Worm (Caenorhabditis elegans) whole organism, late embryonic: ENCODE measurements around the gene C05E11.2.

ENCODE experiments used
- C08G9.2 ChIP-seq: sonication (generic microtip); optimal IDR thresholded peaks from 2 replicates; lab custom pipeline; 2016; ENCODE audit warnings: mild to moderate bottlenecking, missing genetic modification characterization, moderate library complexity, missing compliant biosample characterization
- C38D4.7 ChIP-seq: fragments of 200-800 bp; sonication (Bioruptor generic); optimal IDR thresholded peaks from 2 replicates; lab custom pipeline; 2018; ENCODE audit warnings: mild to moderate bottlenecking, missing genetic modification characterization, moderate library complexity, missing compliant biosample characterization
- K02D7.2 ChIP-seq: sonication (generic microtip); optimal IDR thresholded peaks from 2 replicates; lab custom pipeline; 2017; ENCODE audit warnings: mild to moderate bottlenecking, missing genetic modification characterization, missing compliant biosample characterization
- K09A11.1 ChIP-seq: sonication (generic microtip); optimal IDR thresholded peaks from 2 replicates; lab custom pipeline; 2017; ENCODE audit warnings: antibody characterized with exemption, mild to moderate bottlenecking, missing genetic modification characterization, missing compliant biosample characterization; ENCODE audit not compliant: insufficient read depth
- Y22D7AL.16 ChIP-seq: sonication (generic microtip); optimal IDR thresholded peaks from 2 replicates; lab custom pipeline; 2016; ENCODE audit warnings: missing genetic modification characterization, missing compliant biosample characterization
- ahr-1 ChIP-seq: sonication (generic microtip); optimal IDR thresholded peaks from 2 replicates; lab custom pipeline; 2016; ENCODE audit warnings: missing genetic modification characterization, missing compliant biosample characterization
- ceh-18 ChIP-seq: sonication (generic microtip); optimal IDR thresholded peaks from 2 replicates; lab custom pipeline; 2016; ENCODE audit warnings: missing genetic modification characterization, missing compliant biosample characterization
- ceh-19 ChIP-seq: fragments of 200-800 bp; sonication (Bioruptor generic); optimal IDR thresholded peaks from 2 replicates; lab custom pipeline; 2018; ENCODE audit warnings: mild to moderate bottlenecking, missing genetic modification characterization, missing compliant biosample characterization
- ceh-22 ChIP-seq: sonication (generic microtip); optimal IDR thresholded peaks from 2 replicates; lab custom pipeline; 2017; ENCODE audit warnings: missing biosample characterization, missing genetic modification characterization
- ceh-31 ChIP-seq: sonication (generic microtip); optimal IDR thresholded peaks from 2 replicates; lab custom pipeline; 2016; ENCODE audit warnings: missing genetic modification characterization, missing compliant biosample characterization
- ceh-34 ChIP-seq: sonication (generic microtip); optimal IDR thresholded peaks from 2 replicates; lab custom pipeline; 2016; ENCODE audit warnings: mild to moderate bottlenecking, missing genetic modification characterization, missing compliant biosample characterization
- ceh-45 ChIP-seq: fragments of 200-800 bp; sonication (Bioruptor generic); IDR thresholded peaks from 2 replicates; pipeline ENCODE4 v1.3.6; 2022; ENCODE audit warnings: missing genetic modification reagents, missing genetic modification characterization, missing compliant biosample characterization
- ceh-9 ChIP-seq: sonication (generic microtip); optimal IDR thresholded peaks from 2 replicates; lab custom pipeline; 2016; ENCODE audit warnings: mild to moderate bottlenecking, missing genetic modification characterization, inconsistent platforms, missing compliant biosample characterization
- che-1 ChIP-seq: sonication (generic microtip); optimal IDR thresholded peaks from 2 replicates; lab custom pipeline; 2016; ENCODE audit warnings: mild to moderate bottlenecking, missing genetic modification characterization, missing compliant biosample characterization
- dve-1 ChIP-seq: sonication (generic microtip); optimal IDR thresholded peaks from 2 replicates; lab custom pipeline; 2017; ENCODE audit warnings: antibody characterized with exemption, mild to moderate bottlenecking, missing genetic modification characterization, missing compliant biosample characterization
- eyg-1 ChIP-seq: sonication (generic microtip); optimal IDR thresholded peaks from 2 replicates; lab custom pipeline; 2016; ENCODE audit warnings: missing genotype, missing genetic modification characterization, missing compliant biosample characterization
- fkh-10 ChIP-seq: fragments of 150-350 bp; optimal IDR thresholded peaks from 2 replicates; lab custom pipeline; 2014; ENCODE audit warnings: missing biosample characterization, missing genetic modification reagents, missing genetic modification characterization
- fkh-6 ChIP-seq: sonication (generic microtip); optimal IDR thresholded peaks from 2 replicates; lab custom pipeline; 2016; ENCODE audit warnings: missing genetic modification characterization, missing compliant biosample characterization
- gmeb-2 ChIP-seq: sonication (generic microtip); optimal IDR thresholded peaks from 2 replicates; lab custom pipeline; 2016; ENCODE audit warnings: missing genetic modification characterization, inconsistent platforms, missing compliant biosample characterization
- hlh-15 ChIP-seq: sonication (generic microtip); optimal IDR thresholded peaks from 2 replicates; lab custom pipeline; 2016; ENCODE audit warnings: missing genetic modification characterization, missing compliant biosample characterization
- hlh-30 ChIP-seq: sonication (generic microtip); optimal IDR thresholded peaks from 2 replicates; lab custom pipeline; 2017; ENCODE audit warnings: antibody characterized with exemption, missing genetic modification characterization, missing compliant biosample characterization; ENCODE audit not compliant: insufficient read depth
- hlh-6 ChIP-seq: sonication (generic microtip); optimal IDR thresholded peaks from 2 replicates; lab custom pipeline; 2016; ENCODE audit warnings: missing genotype, missing genetic modification characterization, missing compliant biosample characterization
- hlh-8 ChIP-seq: sonication (generic microtip); optimal IDR thresholded peaks from 2 replicates; lab custom pipeline; 2016; ENCODE audit warnings: missing genotype, missing genetic modification characterization, missing compliant biosample characterization
- lim-6 ChIP-seq: sonication (generic microtip); optimal IDR thresholded peaks from 2 replicates; lab custom pipeline; 2016; ENCODE audit warnings: missing genetic modification characterization, missing compliant biosample characterization
- lin-11 ChIP-seq: fragments of 200-800 bp; sonication (Bioruptor generic); optimal IDR thresholded peaks from 2 replicates; lab custom pipeline; 2018; ENCODE audit warnings: mild to moderate bottlenecking, missing genetic modification characterization, missing compliant biosample characterization
- madf-2 ChIP-seq: sonication (generic microtip); optimal IDR thresholded peaks from 2 replicates; lab custom pipeline; 2017; ENCODE audit warnings: missing genetic modification characterization, missing compliant biosample characterization
- nfya-1 ChIP-seq: sonication (generic microtip); optimal IDR thresholded peaks from 2 replicates; lab custom pipeline; 2017; ENCODE audit warnings: missing genetic modification characterization, mild to moderate bottlenecking, missing compliant biosample characterization, antibody characterized with exemption, moderate library complexity
- nhr-11 ChIP-seq: fragments of 150-350 bp; optimal IDR thresholded peaks from 2 replicates; lab custom pipeline; 2014; ENCODE audit warnings: missing biosample characterization, missing genetic modification characterization
- nhr-232 ChIP-seq: sonication (generic microtip); optimal IDR thresholded peaks from 2 replicates; lab custom pipeline; 2016; ENCODE audit warnings: missing genetic modification characterization, missing compliant biosample characterization
- npax-4 ChIP-seq: sonication (generic microtip); optimal IDR thresholded peaks from 2 replicates; lab custom pipeline; 2016; ENCODE audit warnings: missing genetic modification characterization, missing compliant biosample characterization
- odd-2 ChIP-seq: sonication (generic microtip); optimal IDR thresholded peaks from 2 replicates; lab custom pipeline; 2017; ENCODE audit warnings: antibody characterized with exemption, mild to moderate bottlenecking, missing genetic modification characterization, missing compliant biosample characterization
- pag-3 ChIP-seq: sonication (generic microtip); optimal IDR thresholded peaks from 2 replicates; lab custom pipeline; 2016; ENCODE audit warnings: missing compliant biosample characterization, missing genetic modification characterization, borderline replicate concordance
- pat-9 ChIP-seq: fragments of 200-800 bp; sonication (Bioruptor generic); optimal IDR thresholded peaks from 2 replicates; lab custom pipeline; 2018; ENCODE audit warnings: mild to moderate bottlenecking, missing genetic modification characterization, moderate library complexity, missing compliant biosample characterization
- pax-1 ChIP-seq: fragments of 150-350 bp; optimal IDR thresholded peaks from 2 replicates; lab custom pipeline; 2014; ENCODE audit warnings: missing biosample characterization, missing genetic modification characterization
- pha-2 ChIP-seq: sonication (generic microtip); optimal IDR thresholded peaks from 2 replicates; lab custom pipeline; 2017; ENCODE audit warnings: mild to moderate bottlenecking, missing genetic modification characterization, missing compliant biosample characterization
- pha-4 ChIP-seq: fragments of 150-350 bp; optimal IDR thresholded peaks from 2 replicates; lab custom pipeline; 2018; ENCODE audit warnings: missing biosample characterization, missing genetic modification reagents, missing genetic modification characterization
- ref-2 ChIP-seq: sonication (generic microtip); optimal IDR thresholded peaks from 2 replicates; lab custom pipeline; 2016; ENCODE audit warnings: missing genetic modification characterization, missing compliant biosample characterization
- sdc-2 ChIP-seq: sonication (generic microtip); optimal IDR thresholded peaks from 2 replicates; lab custom pipeline; 2016; ENCODE audit warnings: missing genotype, missing genetic modification characterization, missing compliant biosample characterization
- sox-2 ChIP-seq: fragments of 200-800 bp; sonication (Bioruptor generic); IDR thresholded peaks from 2 replicates; pipeline ENCODE4 v1.3.6; 2022; ENCODE audit warnings: missing genetic modification reagents, missing genetic modification characterization, missing compliant biosample characterization
- sox-4 ChIP-seq: sonication (generic microtip); optimal IDR thresholded peaks from 2 replicates; lab custom pipeline; 2017; ENCODE audit warnings: mild to moderate bottlenecking, missing genetic modification characterization, inconsistent platforms, missing compliant biosample characterization
- syd-9 ChIP-seq: sonication (generic microtip); optimal IDR thresholded peaks from 2 replicates; lab custom pipeline; 2016; ENCODE audit warnings: mild to moderate bottlenecking, missing genetic modification characterization, moderate library complexity, missing compliant biosample characterization
- tbx-7 ChIP-seq: sonication (generic microtip); optimal IDR thresholded peaks from 2 replicates; lab custom pipeline; 2016; ENCODE audit warnings: missing genotype, missing genetic modification characterization, missing compliant biosample characterization
- ttx-3 ChIP-seq: sonication (generic microtip); optimal IDR thresholded peaks from 2 replicates; lab custom pipeline; 2016; ENCODE audit warnings: missing genetic modification reagents, missing genetic modification characterization, missing compliant biosample characterization
- unc-42 ChIP-seq: sonication (generic microtip); optimal IDR thresholded peaks from 2 replicates; lab custom pipeline; 2016; ENCODE audit warnings: missing genotype, missing genetic modification characterization, missing compliant biosample characterization
- unc-55 ChIP-seq: sonication (generic microtip); optimal IDR thresholded peaks from 2 replicates; lab custom pipeline; 2017; ENCODE audit warnings: missing biosample characterization, missing genetic modification reagents, missing genetic modification characterization
- unc-86 ChIP-seq: sonication (generic microtip); optimal IDR thresholded peaks from 2 replicates; lab custom pipeline; 2016; ENCODE audit warnings: missing genetic modification characterization, missing compliant biosample characterization
- zip-5 ChIP-seq: sonication (generic microtip); optimal IDR thresholded peaks from 2 replicates; lab custom pipeline; 2016; ENCODE audit warnings: missing genetic modification characterization, missing compliant biosample characterization

Gene C05E11.2

DNA sequence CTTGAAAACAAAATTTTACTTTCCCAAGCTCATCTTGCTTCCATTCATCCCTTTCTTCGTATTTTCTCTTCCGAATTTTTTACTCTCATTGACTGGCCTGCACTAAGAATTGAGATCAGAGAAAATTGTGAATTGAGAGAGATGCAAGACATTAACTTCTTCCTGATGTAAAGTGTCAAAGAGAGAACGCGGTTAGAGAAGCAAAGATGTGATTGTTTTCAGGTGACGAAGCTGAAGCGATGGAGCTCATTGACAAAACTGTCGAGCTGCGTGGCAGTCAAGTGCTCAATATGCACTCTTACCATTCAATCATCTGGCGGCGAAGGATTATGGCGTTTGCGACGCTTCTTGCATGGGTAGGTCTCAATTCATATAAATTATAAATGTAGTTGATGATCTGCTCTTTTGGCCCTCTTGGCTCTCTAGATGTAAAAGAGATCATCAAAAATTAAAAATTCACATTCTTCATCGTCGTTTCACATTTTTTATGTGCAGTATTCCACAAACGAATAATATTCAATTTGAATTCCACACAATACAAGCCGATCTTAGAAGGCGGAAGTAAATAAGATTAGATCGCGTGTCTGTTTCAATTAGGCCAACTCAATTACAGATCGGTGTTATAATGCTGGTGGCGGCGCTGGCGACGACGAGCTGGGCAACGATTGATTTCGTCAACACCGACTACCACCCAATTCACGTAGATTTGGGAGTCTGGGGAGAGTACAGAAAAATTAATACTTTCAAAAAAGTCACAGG is 42.3 kb downstream of the C05E11.2 start:
- TF ChIP-seq hlh-8, result peak; percentile 3
- peak; percentile 85 for TF ChIP-seq unc-42 (tag; lab: Kevin White, UChicago)
- no peak for TF ChIP-seq che-1 (tag; lab: Kevin White, UChicago)
- peak; percentile 18 for TF ChIP-seq unc-55 (GFP tag; lab: Kevin White, UChicago)

- TF ChIP-seq ttx-3 (no peak), eyg-1 (tag; lab: Kevin White, UChicago) (no peak), ceh-22 (no peak), ahr-1 (tag; lab: Kevin White, UChicago) (no peak), nhr-232 (tag; lab: Kevin White, UChicago) (no peak), syd-9 (no peak), lin-11 (tag; lab: Kevin White, UChicago) (no peak), sdc-2 (tag; lab: Kevin White, UChicago) (no peak), ceh-19 (GFP tag; lab: Kevin White, UChicago) (no peak)
These were observed 45.4 kb downstream of the C05E11.2 start, which contains the start of gene slcr-46.1 for ce11 chrX:4632088-4632487. slcr-46.1 (plus strand) TSS chrX:4632361.

ce11 chrX:4635643-4636042 is 48.9 kb downstream of the C05E11.2 start:
- TF ChIP-seq C38D4.7 (GFP tag; lab: Kevin White, UChicago), result no peak
- no peak for TF ChIP-seq ceh-45
- no peak for TF ChIP-seq npax-4 (tag; lab: Kevin White, UChicago)
- no peak for TF ChIP-seq eyg-1 (tag; lab: Kevin White, UChicago)
- TF ChIP-seq hlh-30 (tag; lab: Kevin White, UChicago), result peak; percentile 78
- peak; percentile 9 for TF ChIP-seq C08G9.2 (tag; lab: Kevin White, UChicago)
- no peak for TF ChIP-seq K02D7.2
- TF ChIP-seq ref-2 (tag; lab: Kevin White, UChicago), result no peak
- TF ChIP-seq ceh-18 (tag; lab: Kevin White, UChicago), result peak; percentile 48
- TF ChIP-seq sox-2 (GFP tag; lab: Robert Waterston, UW), result no peak
- TF ChIP-seq fkh-6, result no peak
- no peak for TF ChIP-seq madf-2 (tag; lab: Kevin White, UChicago)
- TF ChIP-seq ceh-34 (tag; lab: Kevin White, UChicago), result peak; percentile 22
- no peak for TF ChIP-seq ttx-3
- TF ChIP-seq pha-4 (tag; lab: Kevin White, UChicago), result no peak
- TF ChIP-seq Y22D7AL.16 (tag; lab: Kevin White, UChicago), result no peak
- no peak for TF ChIP-seq unc-86 (tag; lab: Kevin White, UChicago)
- TF ChIP-seq pag-3 (tag; lab: Kevin White, UChicago), result no peak
- TF ChIP-seq pat-9 (tag; lab: Kevin White, UChicago), result no peak
- no peak for TF ChIP-seq nhr-11 (tag; lab: Kevin White, UChicago)
- TF ChIP-seq odd-2 (tag; lab: Kevin White, UChicago), result no peak
- TF ChIP-seq gmeb-2 (tag; lab: Kevin White, UChicago), result no peak
- TF ChIP-seq ceh-22, result no peak
- no peak for TF ChIP-seq lin-11 (tag; lab: Kevin White, UChicago)
- TF ChIP-seq nfya-1 (tag; lab: Kevin White, UChicago), result peak; percentile 41
- TF ChIP-seq K09A11.1 (tag; lab: Kevin White, UChicago), result no peak
- no peak for TF ChIP-seq zip-5 (tag; lab: Kevin White, UChicago)
- no peak for TF ChIP-seq tbx-7
- TF ChIP-seq syd-9, result no peak
- TF ChIP-seq lim-6 (tag; lab: Kevin White, UChicago), result no peak
- TF ChIP-seq ceh-31 (tag; lab: Kevin White, UChicago), result peak; percentile 37
- TF ChIP-seq hlh-6, result no peak
- no peak for TF ChIP-seq pax-1 (tag; lab: Kevin White, UChicago)
- no peak for TF ChIP-seq fkh-10 (GFP tag; lab: Kevin White, UChicago)
- TF ChIP-seq unc-42 (tag; lab: Kevin White, UChicago), result peak; percentile 29
- no peak for TF ChIP-seq che-1 (tag; lab: Kevin White, UChicago)
- no peak for TF ChIP-seq sox-4 (tag; lab: Kevin White, UChicago)
- no peak for TF ChIP-seq dve-1 (tag; lab: Kevin White, UChicago)
- TF ChIP-seq pha-2, result no peak
- TF ChIP-seq ceh-9 (tag; lab: Kevin White, UChicago), result no peak
- TF ChIP-seq hlh-15 (tag; lab: Kevin White, UChicago), result no peak
